Worm (Caenorhabditis elegans): ENCODE results near the gene C04F5.9.

DNA sequence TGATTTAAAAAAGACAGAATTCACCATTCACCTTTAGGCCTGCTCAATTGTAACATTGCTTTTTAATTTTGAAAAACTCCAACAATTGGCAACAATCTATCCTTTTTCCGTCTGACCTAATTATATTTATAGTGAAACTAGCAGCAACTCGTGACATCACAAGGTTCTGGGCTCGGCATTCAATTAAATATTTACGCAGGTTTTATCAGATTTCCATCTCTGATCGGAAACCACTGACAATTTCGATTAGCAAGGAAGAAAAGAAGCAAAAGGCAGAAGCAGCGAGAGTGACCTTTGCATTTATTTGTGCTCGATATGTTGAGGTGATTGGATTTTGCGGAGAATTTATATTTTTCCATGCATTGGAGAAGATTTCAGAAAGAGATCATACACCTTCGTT lies 28.6 kb downstream of the C04F5.9 start:
- TF ChIP-seq ama-1 (optimal IDR thresholded peaks at IDR 0.05) (no peak), nhr-11 (tag; optimal IDR thresholded peaks at IDR 0.05) (no peak), unc-62 (GFP tag; optimal IDR thresholded peaks at IDR 0.05) (no peak), ceh-16 (tag; optimal IDR thresholded peaks at IDR 0.05) (no peak), pha-4 (tag; optimal IDR thresholded peaks at IDR 0.05) (no peak), R02D3.7 (tag; optimal IDR thresholded peaks at IDR 0.05) (no peak), nhr-77 (tag; optimal IDR thresholded peaks at IDR 0.05) (no peak)

Measured in whole organism, L3 larva.